Fruit fly (Drosophila melanogaster) whole organism, prepupa: ENCODE data around the gene CG13457.

Source experiments
- CG11762 ChIP-seq: fragments of 200-800 bp; sonication (Bioruptor generic); optimal IDR thresholded peaks from 3 replicates; lab custom pipeline; 2016; ENCODE audit warnings: missing biosample characterization, missing genetic modification characterization; ENCODE audit not compliant: insufficient read depth
- CG15336 ChIP-seq: fragments of 200-800 bp; sonication (Bioruptor generic); IDR thresholded peaks from 2 replicates; pipeline ENCODE4 v1.3.6; 2022; ENCODE audit warnings: missing biosample characterization, missing genetic modification characterization
- CG16779 ChIP-seq: fragments of 200-800 bp; sonication (Bioruptor generic); optimal IDR thresholded peaks from 3 replicates; lab custom pipeline; 2017; ENCODE audit warnings: missing biosample characterization, mild to moderate bottlenecking, missing genetic modification characterization
- CG6792 ChIP-seq: fragments of 200-800 bp; sonication (Bioruptor generic); optimal IDR thresholded peaks from 3 replicates; lab custom pipeline; 2016; ENCODE audit warnings: missing biosample characterization, missing genetic modification characterization
- Ets21C ChIP-seq: fragments of 200-800 bp; sonication (Bioruptor generic); optimal IDR thresholded peaks from 3 replicates; lab custom pipeline; 2016; ENCODE audit warnings: missing biosample characterization, missing genetic modification characterization
- Gug ChIP-seq: fragments of 200-800 bp; sonication (Bioruptor generic); IDR thresholded peaks from 2 replicates; pipeline ENCODE4 v1.3.6; 2022; ENCODE audit warnings: missing biosample characterization, missing genetic modification characterization
- cyc ChIP-seq: fragments of 200-800 bp; sonication (Bioruptor generic); optimal IDR thresholded peaks from 3 replicates; lab custom pipeline; 2016; ENCODE audit warnings: missing biosample characterization, missing genetic modification characterization
- eg ChIP-seq: fragments of 200-800 bp; sonication (Bioruptor generic); IDR thresholded peaks from 3 replicates; pipeline ENCODE4 v1.3.6; 2022; ENCODE audit warnings: missing biosample characterization, missing genetic modification characterization
- esn ChIP-seq: fragments of 200-800 bp; sonication (Bioruptor generic); optimal IDR thresholded peaks from 2 replicates; lab custom pipeline; 2016; ENCODE audit warnings: missing biosample characterization, mild to moderate bottlenecking, missing genetic modification characterization, moderate library complexity
- pdm3 ChIP-seq: fragments of 200-800 bp; sonication (Bioruptor generic); optimal IDR thresholded peaks from 3 replicates; lab custom pipeline; 2016; ENCODE audit warnings: missing biosample characterization, missing genetic modification characterization

- TF ChIP-seq CG16779 (tag; lab: Kevin White, UChicago), result peak; percentile 85
- peak; percentile 92 for TF ChIP-seq Ets21C
- peak; percentile 86 for TF ChIP-seq eg (GFP tag; lab: Robert Waterston, UW)
- TF ChIP-seq pdm3 (GFP tag; lab: Kevin White, UChicago), result peak; percentile 95
- TF ChIP-seq esn (GFP tag; lab: Kevin White, UChicago), result peak; percentile 95
- peak; percentile 94 for TF ChIP-seq CG15336 (GFP tag; lab: Robert Waterston, UW)
- TF ChIP-seq Gug, result peak; percentile 87
- peak; percentile 81 for TF ChIP-seq CG11762 (GFP tag; lab: Kevin White, UChicago)
- TF ChIP-seq cyc (GFP tag; lab: Kevin White, UChicago), result peak; percentile 92
- peak; percentile 93 for TF ChIP-seq CG6792 (GFP tag; lab: Kevin White, UChicago)
These were observed 26.2 kb downstream of the CG13457 start for dm6 chr3L:15104849-15105555.
